Worm (Caenorhabditis elegans) whole organism, L3 larva: Measurements from ENCODE around the gene T19H5.6.
"Not testable (repeated sequence)": the region's sequence is repeated elsewhere in the genome, so short reads cannot be mapped to it uniquely, and the experiment has no call there.

Source experiments
- R02D3.7 ChIP-seq: fragments of 150-350 bp; optimal IDR thresholded peaks from 2 replicates; lab custom pipeline; 2014; ENCODE audit warnings: missing biosample characterization, missing genetic modification characterization
- ZK546.5 ChIP-seq: sonication (generic microtip); optimal IDR thresholded peaks from 2 replicates; lab custom pipeline; 2017; ENCODE audit warnings: missing biosample characterization, missing genetic modification characterization
- aly-2 ChIP-seq: fragments of 150-350 bp; optimal IDR thresholded peaks from 2 replicates; lab custom pipeline; 2014; ENCODE audit warnings: missing biosample characterization, missing genetic modification characterization
- ama-1 ChIP-seq: fragments of 150-350 bp; optimal IDR thresholded peaks from 2 replicates; lab custom pipeline; 2018
- ceh-28 ChIP-seq: fragments of 150-350 bp; optimal IDR thresholded peaks from 2 replicates; lab custom pipeline; 2014; ENCODE audit warnings: missing biosample characterization, missing genetic modification reagents, missing genetic modification characterization
- ceh-82 ChIP-seq: fragments of 150-350 bp; optimal IDR thresholded peaks from 2 replicates; lab custom pipeline; 2014; ENCODE audit warnings: missing biosample characterization, missing genetic modification characterization
- ceh-9 ChIP-seq: sonication (generic microtip); optimal IDR thresholded peaks from 2 replicates; lab custom pipeline; 2018; ENCODE audit warnings: missing biosample characterization, missing genetic modification characterization
- daf-12 ChIP-seq: fragments of 150-350 bp; optimal IDR thresholded peaks from 2 replicates; lab custom pipeline; 2014; ENCODE audit warnings: missing biosample characterization, missing genetic modification reagents, missing genetic modification characterization
- egl-27 ChIP-seq: sonication (generic microtip); optimal IDR thresholded peaks from 4 replicates; lab custom pipeline; 2017; ENCODE audit warnings: missing biosample characterization, missing genetic modification reagents, missing genetic modification characterization
- egl-5 ChIP-seq: fragments of 150-350 bp; optimal IDR thresholded peaks from 2 replicates; lab custom pipeline; 2017; ENCODE audit warnings: missing biosample characterization, missing genetic modification reagents, missing genetic modification characterization, inconsistent platforms
- elt-3 ChIP-seq, 3 experiments: fragments of 150-350 bp in 1 of 3; sonication (generic microtip) in 2 of 3; optimal IDR thresholded peaks; 2 replicates in 2 of 3; 4 replicates in 1 of 3; lab custom pipeline; 2014 to 2017; ENCODE audit warnings: missing biosample characterization in 3 of 3, missing genetic modification characterization in 3 of 3
- eor-1 ChIP-seq, 2 experiments: fragments of 150-350 bp; optimal IDR thresholded peaks; 2 replicates each; lab custom pipeline; 2014 to 2018; ENCODE audit warnings: missing biosample characterization in 2 of 2, missing genetic modification characterization in 2 of 2
- fkh-10 ChIP-seq: sonication (generic microtip); optimal IDR thresholded peaks from 2 replicates; lab custom pipeline; 2017; ENCODE audit warnings: missing biosample characterization, missing genetic modification reagents, missing genetic modification characterization
- fkh-2 ChIP-seq: fragments of 150-350 bp; optimal IDR thresholded peaks from 2 replicates; lab custom pipeline; 2014; ENCODE audit warnings: missing biosample characterization, missing genetic modification reagents, missing genetic modification characterization
- fos-1 ChIP-seq: fragments of 150-350 bp; optimal IDR thresholded peaks from 2 replicates; lab custom pipeline; 2014; ENCODE audit warnings: missing biosample characterization, missing genetic modification characterization
- jun-1 ChIP-seq: fragments of 150-350 bp; optimal IDR thresholded peaks from 2 replicates; lab custom pipeline; 2014; ENCODE audit warnings: missing biosample characterization, missing genetic modification reagents, missing genetic modification characterization
- mml-1 ChIP-seq: fragments of 150-350 bp; sonication (generic microtip); optimal IDR thresholded peaks from 3 replicates; lab custom pipeline; 2014; ENCODE audit warnings: missing biosample characterization, missing genetic modification characterization
- nfya-1 ChIP-seq: sonication (generic microtip); optimal IDR thresholded peaks from 2 replicates; lab custom pipeline; 2017; ENCODE audit warnings: missing genetic modification characterization, mild to moderate bottlenecking, missing compliant biosample characterization, antibody characterized with exemption, moderate library complexity; ENCODE audit not compliant: insufficient read depth
- nhr-11 ChIP-seq: fragments of 150-350 bp; optimal IDR thresholded peaks from 2 replicates; lab custom pipeline; 2014; ENCODE audit warnings: missing biosample characterization, missing genetic modification characterization
- nhr-12 ChIP-seq: fragments of 150-350 bp; optimal IDR thresholded peaks from 2 replicates; lab custom pipeline; 2014; ENCODE audit warnings: missing biosample characterization, missing genetic modification characterization
- nhr-23 ChIP-seq: fragments of 150-350 bp; optimal IDR thresholded peaks from 2 replicates; lab custom pipeline; 2014; ENCODE audit warnings: missing biosample characterization, missing genetic modification reagents, missing genetic modification characterization
- nhr-25 ChIP-seq: sonication (generic microtip); optimal IDR thresholded peaks from 2 replicates; lab custom pipeline; 2017; ENCODE audit warnings: missing biosample characterization, missing genetic modification characterization
- nhr-28 ChIP-seq: fragments of 150-350 bp; optimal IDR thresholded peaks from 2 replicates; lab custom pipeline; 2014; ENCODE audit warnings: missing biosample characterization, missing genetic modification characterization
- nhr-43 ChIP-seq: sonication (generic microtip); optimal IDR thresholded peaks from 2 replicates; lab custom pipeline; 2016; ENCODE audit warnings: mild to moderate bottlenecking, missing genetic modification characterization, missing compliant biosample characterization; ENCODE audit not compliant: poor library complexity, severe bottlenecking
- nhr-76 ChIP-seq: fragments of 150-350 bp; sonication (generic microtip); optimal IDR thresholded peaks from 5 replicates; lab custom pipeline; 2014; ENCODE audit warnings: missing biosample characterization, missing genetic modification characterization
- nhr-77 ChIP-seq: fragments of 150-350 bp; optimal IDR thresholded peaks from 2 replicates; lab custom pipeline; 2014; ENCODE audit warnings: missing biosample characterization, missing genetic modification characterization
- pha-4 ChIP-seq: fragments of 150-350 bp; optimal IDR thresholded peaks from 2 replicates; lab custom pipeline; 2014; ENCODE audit warnings: missing biosample characterization, missing genetic modification reagents, missing genetic modification characterization
- skn-1 ChIP-seq: fragments of 150-350 bp; optimal IDR thresholded peaks from 2 replicates; lab custom pipeline; 2014; ENCODE audit warnings: missing biosample characterization, missing genetic modification characterization
- snpc-4 ChIP-seq: fragments of 150-350 bp; optimal IDR thresholded peaks from 2 replicates; lab custom pipeline; 2014; ENCODE audit warnings: missing biosample characterization, missing genetic modification characterization
- tbx-2 ChIP-seq: sonication (generic microtip); optimal IDR thresholded peaks from 2 replicates; lab custom pipeline; 2016; ENCODE audit warnings: mild to moderate bottlenecking, missing genetic modification characterization, missing compliant biosample characterization
- unc-39 ChIP-seq: sonication (generic microtip); optimal IDR thresholded peaks from 4 replicates; lab custom pipeline; 2017; ENCODE audit warnings: missing biosample characterization, missing genetic modification characterization
- unc-62 ChIP-seq: fragments of 150-350 bp; sonication (generic microtip); optimal IDR thresholded peaks from 4 replicates; lab custom pipeline; 2014; ENCODE audit warnings: missing biosample characterization, missing genetic modification reagents, missing genetic modification characterization
- ztf-11 ChIP-seq: fragments of 150-350 bp; optimal IDR thresholded peaks from 2 replicates; lab custom pipeline; 2014; ENCODE audit warnings: missing biosample characterization, missing genetic modification characterization

Gene T19H5.6

DNA sequence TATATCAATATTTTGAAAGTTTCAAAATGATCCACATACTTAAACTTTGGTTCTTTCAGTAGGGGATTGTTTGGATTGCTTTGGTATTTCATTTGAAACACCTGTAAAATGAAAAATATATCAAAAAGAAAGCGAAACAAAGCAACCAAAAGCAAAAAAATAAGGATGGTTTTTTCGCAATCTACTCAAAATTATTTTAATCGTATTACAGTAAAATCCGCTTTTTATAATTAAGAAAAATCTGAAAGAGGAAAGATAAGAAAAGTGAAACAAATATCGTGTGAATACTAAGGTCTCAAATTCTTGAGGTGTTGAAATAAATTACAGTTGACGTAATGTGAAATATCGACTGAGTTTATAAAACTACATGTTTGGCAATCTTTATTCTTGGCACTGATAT is 3.9 kb downstream of the T19H5.6 start, which contains the start of gene chil-22:
TSS of gene chil-22 (minus strand) at position 101 of the 400 bp plus-strand sequence.
- TF ChIP-seq nhr-77 (tag; lab: Kevin White, UChicago), result no peak
- no peak for TF ChIP-seq ceh-28
- no peak for TF ChIP-seq ztf-11 (tag; lab: Kevin White, UChicago)
- no peak for TF ChIP-seq ceh-9 (tag; lab: Kevin White, UChicago)
- no peak for TF ChIP-seq nhr-11 (tag; lab: Kevin White, UChicago)
- no peak for TF ChIP-seq R02D3.7 (tag; lab: Kevin White, UChicago)
- no peak for TF ChIP-seq pha-4 (tag; lab: Kevin White, UChicago)
- no peak for TF ChIP-seq jun-1 (tag; lab: Kevin White, UChicago)
- no peak for TF ChIP-seq nfya-1 (tag; lab: Kevin White, UChicago)
- TF ChIP-seq tbx-2, result no peak
- no peak for TF ChIP-seq fos-1 (tag; lab: Kevin White, UChicago)
- no peak for TF ChIP-seq skn-1 (tag; lab: Kevin White, UChicago)
- TF ChIP-seq nhr-25 (tag; lab: Kevin White, UChicago), result no peak
- no peak for TF ChIP-seq nhr-76 (tag; lab: Kevin White, UChicago)

DNA sequence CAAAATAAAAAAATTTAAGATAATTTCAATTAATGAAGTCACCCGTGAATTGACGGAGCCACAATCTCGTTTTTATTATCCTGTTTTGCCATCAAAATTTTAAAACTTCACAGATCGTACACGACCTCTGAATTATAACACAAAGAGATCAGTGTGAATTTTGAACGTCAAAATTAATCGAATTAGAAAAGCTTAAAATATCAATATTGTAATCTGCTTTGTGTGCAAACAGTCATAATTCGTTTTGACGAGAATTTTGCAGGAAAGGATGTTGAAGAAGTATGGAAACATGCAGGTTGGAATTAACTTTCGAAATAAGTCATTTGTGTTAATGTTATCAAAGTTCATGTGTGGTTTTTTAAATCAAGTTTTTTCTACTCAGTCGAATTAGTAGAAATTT is 8.1 kb downstream of the T19H5.6 start, which contains the start of gene chil-21:
TSS of gene chil-21 (minus strand) at position 101 of the 400 bp plus-strand sequence.
- TF ChIP-seq snpc-4, pha-4, nhr-12 (tag; lab: Kevin White, UChicago): not testable (repeated sequence)

DNA sequence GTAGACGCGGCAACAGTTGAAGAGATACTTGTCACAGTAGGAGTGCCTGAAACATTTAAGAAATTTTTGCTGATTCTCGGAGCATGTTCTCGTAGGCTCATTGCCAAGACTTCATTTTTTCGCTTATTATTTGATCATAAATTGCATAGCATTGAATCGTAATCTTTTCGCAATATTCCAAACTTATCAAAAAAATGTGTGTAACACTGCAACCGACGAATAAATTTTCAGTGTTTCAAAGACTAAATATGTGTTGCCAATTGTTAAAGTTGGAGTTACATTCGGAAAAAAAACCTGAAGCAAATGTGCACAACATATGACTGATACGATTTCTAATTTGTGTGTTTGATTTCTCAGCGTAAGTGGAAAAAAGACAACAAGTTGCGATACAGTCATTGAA is 10.6 kb downstream of the T19H5.6 start, which contains the start of gene R09D1.14:
TSS of gene R09D1.14 (minus strand) at position 101 of the 400 bp plus-strand sequence.
- TF ChIP-seq aly-2; nhr-28; ama-1 (lab: Kevin White, UChicago): not testable (repeated sequence)

DNA sequence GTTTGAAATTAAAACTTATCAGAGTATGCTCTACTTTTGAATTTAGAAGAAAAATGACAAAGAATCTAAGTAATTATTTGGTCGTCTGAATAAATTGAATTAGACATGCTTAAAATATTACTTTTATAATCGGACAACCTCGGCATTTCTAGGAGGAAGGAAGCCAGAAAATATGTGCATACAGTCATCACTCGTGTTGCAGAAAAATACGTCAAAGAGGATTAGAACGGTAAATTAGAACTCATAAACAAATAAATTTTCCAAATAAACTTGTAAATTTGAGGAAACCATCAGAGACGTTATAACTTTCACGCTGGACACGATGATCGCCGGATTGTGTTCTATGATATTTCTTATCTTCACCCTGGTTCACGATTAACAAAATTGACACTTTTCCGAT is 15.7 kb downstream of the T19H5.6 start, which contains the start of gene chil-19:
TSS of gene chil-19 (minus strand) at position 101 of the 400 bp plus-strand sequence.
- TF ChIP-seq unc-39 (tag; lab: Kevin White, UChicago) (no peak), fkh-10 (GFP tag; lab: Kevin White, UChicago) (no peak), nhr-28 (no peak), unc-62 (GFP tag; lab: Kevin White, UChicago) (no peak), nhr-77 (tag; lab: Kevin White, UChicago) (no peak), aly-2 (no peak), mml-1 (tag; lab: Kevin White, UChicago) (no peak)
- TF ChIP-seq, all 47 proteins: peak for 0

DNA sequence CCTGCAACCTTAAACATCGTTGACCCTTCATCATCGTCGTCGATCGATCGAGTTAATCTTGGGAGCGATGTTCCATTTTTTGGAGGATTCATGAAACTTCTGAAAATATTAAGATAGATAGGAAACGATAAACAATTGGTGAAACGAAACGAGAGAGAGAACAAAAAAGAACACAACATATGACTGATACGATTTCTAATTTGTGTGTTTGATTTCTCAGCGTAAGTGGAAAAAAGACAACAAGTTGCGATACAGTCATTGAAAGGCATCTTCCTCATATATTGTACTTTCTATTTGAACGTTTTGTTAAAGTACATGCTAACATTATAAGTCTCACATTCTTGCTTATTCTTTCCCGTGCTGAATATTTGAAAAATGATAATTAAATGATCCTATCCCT is 17.8 kb downstream of the T19H5.6 start, which contains the start of gene R09D1.12:
TSS of gene R09D1.12 (minus strand) at position 101 of the 400 bp plus-strand sequence.
- not testable (repeated sequence) for TF ChIP-seq nhr-25, fos-1, nhr-43 (tag; lab: Kevin White, UChicago)
- TF ChIP-seq, all 47 proteins: peak for 0; not testable (repeated sequence) for 47

DNA sequence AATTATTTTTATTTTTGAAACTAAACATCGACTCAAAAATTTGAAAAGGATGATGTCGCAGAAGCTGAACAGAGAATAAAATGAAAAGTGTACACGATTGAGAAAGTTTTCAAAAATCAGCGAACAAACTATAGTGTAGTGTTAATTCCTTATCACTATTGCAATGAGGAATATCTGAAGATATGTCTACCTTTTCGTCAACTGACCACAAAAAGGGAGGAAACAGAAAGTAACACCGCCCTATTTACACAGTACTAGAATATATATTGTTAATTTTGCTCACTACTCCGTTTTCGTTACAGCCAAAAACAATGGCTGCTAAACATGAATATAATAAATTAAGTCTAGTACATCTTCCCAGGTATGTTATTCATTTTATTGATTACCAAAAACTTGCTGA is 22.1 kb downstream of the T19H5.6 start, which contains the start of gene chil-18:
TSS of gene chil-18 (plus strand) at position 301 of the 400 bp plus-strand sequence.
- TF ChIP-seq unc-62 (GFP tag; lab: Kevin White, UChicago) (no peak), aly-2 (no peak), ceh-82 (no peak), egl-5 (tag; lab: Kevin White, UChicago) (no peak), pha-4 (tag; lab: Kevin White, UChicago) (no peak), elt-3 (tag; optimal IDR thresholded peaks at IDR 0.05; lab: Kevin White, UChicago) (no peak), eor-1 (tag; optimal IDR thresholded peaks at IDR 0.05; lab: Kevin White, UChicago) (no peak), nhr-23 (no peak), egl-27 (tag; lab: Kevin White, UChicago) (no peak), unc-39 (tag; lab: Kevin White, UChicago) (no peak), nhr-11 (tag; lab: Kevin White, UChicago) (no peak), ZK546.5 (tag; lab: Kevin White, UChicago) (no peak), nhr-43 (tag; lab: Kevin White, UChicago) (no peak), skn-1 (tag; lab: Kevin White, UChicago) (no peak), daf-12 (tag; lab: Kevin White, UChicago) (no peak), jun-1 (tag; lab: Kevin White, UChicago) (no peak), fkh-2 (no peak)
